Worm (Caenorhabditis elegans) whole organism, mixed stage, embryonic: ENCODE measurements around the gene C05D11.8.

Experiments used
- M03D4.4 ChIP-seq: sonication (generic microtip); optimal IDR thresholded peaks from 2 replicates; lab custom pipeline; 2017; ENCODE audit warnings: mild to moderate bottlenecking, missing genetic modification characterization, missing compliant biosample characterization
- ceh-43 ChIP-seq: fragments of 200-800 bp; sonication (Bioruptor generic); optimal IDR thresholded peaks from 2 replicates; lab custom pipeline; 2018; ENCODE audit warnings: mild to moderate bottlenecking, missing genetic modification characterization, moderate library complexity, missing compliant biosample characterization
- flh-1 ChIP-seq: fragments of 200-800 bp; sonication (Bioruptor generic); optimal IDR thresholded peaks from 2 replicates; lab custom pipeline; 2018; ENCODE audit warnings: mild to moderate bottlenecking, missing genetic modification characterization, moderate library complexity, missing compliant biosample characterization
- ham-2 ChIP-seq: fragments of 200-800 bp; sonication (Bioruptor generic); optimal IDR thresholded peaks from 2 replicates; lab custom pipeline; 2018; ENCODE audit warnings: mild to moderate bottlenecking, missing genetic modification characterization, missing compliant biosample characterization
- lsy-2 ChIP-seq: fragments of 150-350 bp; optimal IDR thresholded peaks from 2 replicates; lab custom pipeline; 2014; ENCODE audit warnings: missing biosample characterization, missing genetic modification characterization
- nhr-12 ChIP-seq: fragments of 150-350 bp; optimal IDR thresholded peaks from 2 replicates; lab custom pipeline; 2014; ENCODE audit warnings: missing biosample characterization, missing genetic modification characterization
- nhr-237 ChIP-seq: fragments of 150-350 bp; optimal IDR thresholded peaks from 2 replicates; lab custom pipeline; 2014; ENCODE audit warnings: missing biosample characterization, missing genetic modification characterization
- nhr-28 ChIP-seq: fragments of 150-350 bp; optimal IDR thresholded peaks from 2 replicates; lab custom pipeline; 2014; ENCODE audit warnings: missing biosample characterization, missing genetic modification characterization
- sem-2 ChIP-seq: fragments of 200-800 bp; sonication (Bioruptor generic); optimal IDR thresholded peaks from 2 replicates; lab custom pipeline; 2018; ENCODE audit warnings: mild to moderate bottlenecking, missing genetic modification characterization, missing compliant biosample characterization
- unc-120 ChIP-seq: sonication (generic microtip); optimal IDR thresholded peaks from 2 replicates; lab custom pipeline; 2017; ENCODE audit warnings: missing genetic modification characterization, missing compliant biosample characterization; ENCODE audit not compliant: poor library complexity, severe bottlenecking
- unc-62 ChIP-seq: fragments of 150-350 bp; optimal IDR thresholded peaks from 2 replicates; lab custom pipeline; 2014; ENCODE audit warnings: missing biosample characterization, missing genetic modification reagents, missing genetic modification characterization

DNA sequence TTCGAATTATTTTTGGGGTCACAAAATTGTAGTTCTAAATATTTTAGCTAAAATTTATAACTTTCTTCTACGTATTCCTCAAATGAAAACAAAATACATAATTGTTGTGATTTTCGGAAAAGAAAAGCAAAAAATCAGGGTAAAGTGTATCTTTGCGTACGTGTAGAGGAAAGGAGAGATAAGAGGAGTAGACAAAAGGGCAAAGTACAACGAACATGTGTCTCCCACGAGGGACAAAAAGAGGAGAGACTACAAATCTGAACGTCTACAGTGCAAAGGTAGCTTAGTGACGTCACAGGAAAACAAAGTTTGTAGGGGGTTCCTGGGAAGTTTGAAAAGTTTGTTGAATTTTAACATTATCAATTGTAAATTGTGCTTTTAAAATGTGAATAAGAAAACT lies 20.4 kb upstream of the C05D11.8 start:
- TF ChIP-seq nhr-28 (tag; lab: Kevin White, UChicago): no peak
- no peak for TF ChIP-seq lsy-2 (tag; lab: Kevin White, UChicago)
- no peak for TF ChIP-seq M03D4.4 (tag; lab: Kevin White, UChicago)
- TF ChIP-seq unc-120 (tag; lab: Kevin White, UChicago): no peak
- no peak for TF ChIP-seq flh-1 (GFP tag; lab: Kevin White, UChicago)
- peak; percentile 10 for TF ChIP-seq nhr-237
- TF ChIP-seq ham-2 (GFP tag; lab: Kevin White, UChicago): no peak
- TF ChIP-seq ceh-43 (GFP tag; lab: Kevin White, UChicago): no peak
- TF ChIP-seq sem-2 (GFP tag; lab: Kevin White, UChicago): no peak
- no peak for TF ChIP-seq nhr-12 (tag; lab: Kevin White, UChicago)
- TF ChIP-seq unc-62 (GFP tag; lab: Kevin White, UChicago): no peak
